Worm (Caenorhabditis elegans) whole organism, L3 larva: ENCODE data around the gene F16H6.10.
"Not testable (repeated sequence)": the region's sequence is repeated elsewhere in the genome, so short reads cannot be mapped to it uniquely, and the experiment has no call there.

Source experiments
- fkh-10 ChIP-seq: sonication (generic microtip); optimal IDR thresholded peaks from 2 replicates; lab custom pipeline; 2017; ENCODE audit warnings: missing biosample characterization, missing genetic modification reagents, missing genetic modification characterization
- nhr-11 ChIP-seq: fragments of 150-350 bp; optimal IDR thresholded peaks from 2 replicates; lab custom pipeline; 2014; ENCODE audit warnings: missing biosample characterization, missing genetic modification characterization
- nhr-237 ChIP-seq: fragments of 150-350 bp; optimal IDR thresholded peaks from 2 replicates; lab custom pipeline; 2014; ENCODE audit warnings: missing biosample characterization, missing genetic modification characterization
- nhr-28 ChIP-seq: fragments of 150-350 bp; optimal IDR thresholded peaks from 2 replicates; lab custom pipeline; 2014; ENCODE audit warnings: missing biosample characterization, missing genetic modification characterization
- snpc-4 ChIP-seq: fragments of 150-350 bp; optimal IDR thresholded peaks from 2 replicates; lab custom pipeline; 2014; ENCODE audit warnings: missing biosample characterization, missing genetic modification characterization
- unc-39 ChIP-seq: sonication (generic microtip); optimal IDR thresholded peaks from 4 replicates; lab custom pipeline; 2017; ENCODE audit warnings: missing biosample characterization, missing genetic modification characterization
- unc-62 ChIP-seq: fragments of 150-350 bp; sonication (generic microtip); optimal IDR thresholded peaks from 4 replicates; lab custom pipeline; 2014; ENCODE audit warnings: missing biosample characterization, missing genetic modification reagents, missing genetic modification characterization
- zag-1 ChIP-seq: fragments of 150-350 bp; optimal IDR thresholded peaks from 2 replicates; lab custom pipeline; 2014; ENCODE audit warnings: missing biosample characterization, missing genetic modification characterization
- ztf-11 ChIP-seq: fragments of 150-350 bp; optimal IDR thresholded peaks from 2 replicates; lab custom pipeline; 2014; ENCODE audit warnings: missing biosample characterization, missing genetic modification characterization

DNA sequence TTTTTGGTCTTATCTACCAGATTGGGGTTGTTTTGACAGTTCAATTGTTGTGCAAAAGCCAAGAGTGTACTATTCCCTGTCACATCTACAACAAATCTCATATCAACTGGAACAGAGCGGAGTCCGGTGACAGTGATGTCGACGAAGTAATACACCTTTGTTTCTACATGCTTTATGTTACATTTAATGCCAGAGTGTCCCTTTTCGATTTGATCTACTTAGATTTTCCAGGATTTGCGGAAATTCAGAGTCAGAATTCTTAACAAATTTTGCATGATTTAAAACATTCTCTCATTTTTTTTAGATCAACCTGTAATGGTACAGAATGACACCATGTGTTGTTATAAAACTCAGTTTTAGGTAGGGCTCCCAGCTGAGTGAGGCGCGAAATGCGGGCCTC lies 8.1 kb downstream of the F16H6.10 start, which contains the start of gene F16H6.8:
- not testable (repeated sequence) for TF ChIP-seq fkh-10 (GFP tag; lab: Kevin White, UChicago); nhr-11 (tag; lab: Kevin White, UChicago); zag-1 (tag; lab: Kevin White, UChicago); nhr-237; unc-62 (GFP tag; lab: Kevin White, UChicago); ztf-11 (tag; lab: Kevin White, UChicago); unc-39 (tag; lab: Kevin White, UChicago); snpc-4 (tag; lab: Kevin White, UChicago); nhr-28 (tag; lab: Kevin White, UChicago)
